Fruit fly (Drosophila melanogaster) whole organism, wandering third instar larva: Measurements from ENCODE around the gene CG33635.

Experiments
- Abd-B ChIP-seq: fragments of >200 bp; optimal IDR thresholded peaks from 2 replicates; lab custom pipeline; 2017; ENCODE audit warnings: missing biosample characterization, missing genetic modification characterization
- Dif ChIP-seq: fragments of 200-275, 200-300 bp; sonication (Bioruptor generic); optimal IDR thresholded peaks from 2 replicates; lab custom pipeline; 2018; ENCODE audit warnings: missing biosample characterization, missing genetic modification characterization; ENCODE audit not compliant: partially characterized antibody
- Hr78 ChIP-seq: fragments of >200 bp; optimal IDR thresholded peaks from 2 replicates; lab custom pipeline; 2017; ENCODE audit warnings: missing biosample characterization, missing genetic modification characterization
- Rel ChIP-seq, 2 experiments: fragments of 200-800 bp; sonication (Bioruptor generic) in 1 of 2; optimal IDR thresholded peaks; 2 replicates in 1 of 2; 3 replicates in 1 of 2; lab custom pipeline; 2016 to 2019; ENCODE audit warnings: mild to moderate bottlenecking in 2 of 2, missing biosample characterization in 2 of 2, missing genetic modification characterization in 2 of 2, moderate library complexity in 1 of 2
- Sp1 ChIP-seq: fragments of 200-800 bp; sonication (Bioruptor generic); optimal IDR thresholded peaks from 3 replicates; lab custom pipeline; 2019; ENCODE audit warnings: missing biosample characterization, mild to moderate bottlenecking, missing genetic modification characterization, moderate library complexity
- pan ChIP-seq: fragments of >200 bp; optimal IDR thresholded peaks from 2 replicates; lab custom pipeline; 2017
- sv ChIP-seq: fragments of 200-800 bp; sonication (Bioruptor generic); optimal IDR thresholded peaks from 3 replicates; lab custom pipeline; 2016; ENCODE audit warnings: missing biosample characterization, missing genetic modification characterization
- woc ChIP-seq: sonication (Bioruptor generic); optimal IDR thresholded peaks from 2 replicates; lab custom pipeline; 2016; ENCODE audit warnings: missing biosample characterization, mild to moderate bottlenecking, missing genetic modification characterization

DNA sequence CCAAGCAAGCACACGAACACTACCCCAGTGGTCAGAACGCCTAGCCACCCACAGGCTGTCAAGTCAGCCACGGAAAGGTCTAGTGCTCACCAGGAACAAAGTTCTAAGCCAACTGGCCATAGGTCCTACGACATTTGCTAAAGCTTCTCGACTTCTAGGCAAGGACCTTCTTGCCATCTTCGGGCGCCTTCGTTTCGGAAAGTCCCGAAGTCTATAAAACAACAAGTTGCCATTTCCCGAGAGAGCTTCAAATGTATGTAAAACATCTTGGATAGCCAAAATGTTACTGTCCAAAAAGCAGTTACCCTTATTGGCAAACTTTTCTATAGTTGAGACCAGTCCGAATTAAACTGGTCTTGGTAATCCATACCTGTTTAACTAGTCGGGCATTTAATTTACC is 12.0 kb downstream of the CG33635 start:
- TF ChIP-seq Hr78 (GFP tag; lab: Kevin White, UChicago): no peak
- TF ChIP-seq Abd-B: no peak
- TF ChIP-seq pan: no peak
- TF ChIP-seq woc (GFP tag; lab: Kevin White, UChicago): no peak
- no peak for TF ChIP-seq sv (GFP tag; lab: Kevin White, UChicago)
- TF ChIP-seq Rel (GFP tag; optimal IDR thresholded peaks at IDR 0.05; lab: Kevin White, UChicago): no peak
- no peak for TF ChIP-seq Rel (tag; optimal IDR thresholded peaks at IDR 0.05; lab: Kevin White, UChicago)
- no peak for TF ChIP-seq Dif (GFP tag; lab: Kevin White, UChicago)
- no peak for TF ChIP-seq Sp1
